Worm (Caenorhabditis elegans): ENCODE results near the gene W03F9.4.

The W03F9.4 gene

DNA sequence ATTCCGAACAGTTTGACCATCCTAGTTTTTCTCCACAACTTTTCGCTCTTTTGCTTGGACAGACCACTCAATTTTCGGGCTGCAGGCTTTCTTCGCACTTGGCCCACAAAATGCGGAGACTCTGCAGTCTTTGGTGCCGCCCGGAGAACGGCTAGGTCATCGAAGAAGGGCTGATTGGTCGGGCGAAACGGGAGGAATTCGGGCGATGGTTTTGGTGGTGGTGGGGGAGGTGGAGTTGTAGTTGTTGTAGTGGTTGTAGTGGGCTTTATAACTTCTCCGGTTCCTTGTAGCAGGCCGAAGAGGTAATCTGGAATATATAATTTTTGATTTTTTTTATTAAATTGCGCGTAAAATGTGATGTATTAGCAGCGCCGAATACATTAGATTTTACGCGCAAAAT lies 13.5 kb downstream of the W03F9.4 start:
- no peak for TF ChIP-seq F37B4.10 (GFP tag; IDR thresholded peaks at IDR 0.05)
- peak; percentile 58; the same call in 1 of the 2 replicates for TF ChIP-seq zfh-2 (GFP tag; conservative IDR thresholded peaks at IDR 0.05)

- TF ChIP-seq zfh-2 (GFP tag; conservative IDR thresholded peaks at IDR 0.05) (peak; percentile 51; the same call in 1 of the 2 replicates), lir-1 (GFP tag; conservative IDR thresholded peaks at IDR 0.05) (no peak)
Observed at ce11 chrV:130186-130585, 21.0 kb downstream of the W03F9.4 start.

DNA sequence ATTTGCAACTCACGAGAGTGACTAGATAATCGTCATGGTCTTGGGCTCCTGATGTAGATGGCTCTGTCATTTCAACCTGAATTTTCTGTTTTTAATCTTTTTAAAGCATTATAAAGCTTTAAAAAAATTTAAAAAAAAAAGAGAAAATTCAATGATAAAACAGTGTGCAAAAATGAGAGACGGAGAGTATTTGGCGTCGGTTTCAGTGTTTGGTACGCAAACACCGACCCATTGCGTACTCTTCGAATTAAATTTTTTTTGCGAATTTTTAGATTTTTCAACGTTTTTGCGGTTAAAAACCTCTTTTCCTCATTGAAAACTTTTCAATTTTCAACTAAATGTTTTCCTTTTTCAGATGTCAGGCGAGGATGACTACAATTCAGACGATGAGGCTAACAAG lies 23.3 kb downstream of the W03F9.4 start, which contains the start of the genes W03F9.2 and sftb-2:
W03F9.2 (minus strand) TSS at position 153 of the 400 bp plus-strand sequence.
sftb-2 (plus strand) TSS at position 356 of the 400 bp plus-strand sequence.
- TF ChIP-seq snpc-1.3 (tag; optimal IDR thresholded peaks at IDR 0.05; ENCODE audit: insufficient read depth) (peak; percentile 1), D2030.7 (GFP tag; IDR thresholded peaks at IDR 0.05) (peak; percentile 47; the same call in 1 of the 2 replicates), hmg-1.2 (GFP tag; IDR thresholded peaks at IDR 0.05) (peak; percentile 93), Y67H2A.10 (GFP tag; conservative IDR thresholded peaks at IDR 0.05) (no peak), lin-40 (tag; optimal IDR thresholded peaks at IDR 0.05) (peak; percentile 19), mel-28 (tag; optimal IDR thresholded peaks at IDR 0.05; ENCODE audit: borderline replicate concordance) (no peak), dpff-1 (tag; optimal IDR thresholded peaks at IDR 0.05) (no peak), madf-6 (GFP tag; IDR thresholded peaks at IDR 0.05) (peak; percentile 46; the same call in 1 of the 2 replicates), mcd-1 (GFP tag; IDR thresholded peaks at IDR 0.05) (peak; percentile 13; the same call in 1 of the 2 replicates), ZK185.1 (tag; optimal IDR thresholded peaks at IDR 0.05; ENCODE audit: poor library complexity, severe bottlenecking) (no peak)

DNA sequence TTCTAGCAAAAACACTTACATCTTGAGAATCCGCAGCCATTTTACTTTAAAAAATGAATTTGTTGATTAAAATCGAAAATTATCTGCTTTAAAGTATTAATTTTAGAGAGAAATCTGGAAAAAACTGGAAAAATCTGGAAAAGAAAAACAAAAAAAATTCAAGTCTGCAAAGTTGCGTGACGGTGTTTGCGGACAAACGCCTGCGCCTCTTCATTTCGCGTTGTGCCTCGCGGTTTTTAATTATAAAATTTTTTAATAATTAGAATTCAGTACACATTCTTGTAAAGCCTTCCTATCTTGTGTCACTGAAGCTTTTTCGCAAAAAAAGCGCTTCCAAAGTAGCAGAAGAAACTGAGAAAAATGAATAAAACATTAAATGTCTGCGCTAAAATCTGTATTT lies 24.6 kb downstream of the W03F9.4 start, which contains the start of gene W03F9.1:
W03F9.1 (minus strand) TSS at position 109 of the 400 bp plus-strand sequence.
- TF ChIP-seq tbx-9 (tag; optimal IDR thresholded peaks at IDR 0.05; ENCODE audit: borderline replicate concordance): no peak
- no peak for TF ChIP-seq Y67H2A.10 (GFP tag; conservative IDR thresholded peaks at IDR 0.05)
- TF ChIP-seq hlh-12 (tag; optimal IDR thresholded peaks at IDR 0.05): no peak
- no peak for TF ChIP-seq T26A5.8 (tag; optimal IDR thresholded peaks at IDR 0.05)
- no peak for TF ChIP-seq mxl-1 (tag; optimal IDR thresholded peaks at IDR 0.05)
- TF ChIP-seq dpff-1 (tag; optimal IDR thresholded peaks at IDR 0.05): no peak
- no peak for TF ChIP-seq gei-17 (GFP tag; optimal IDR thresholded peaks at IDR 0.05)
- TF ChIP-seq B0019.2 (GFP tag; conservative IDR thresholded peaks at IDR 0.05): 0 out of 2 replicates have a peak, but pooled peaks have one; percentile 18
- TF ChIP-seq hmg-1.2 (GFP tag; IDR thresholded peaks at IDR 0.05): peak; percentile 100
- no peak for TF ChIP-seq ets-4 (GFP tag; optimal IDR thresholded peaks at IDR 0.05)
- no peak for TF ChIP-seq C17E4.6 (GFP tag; IDR thresholded peaks at IDR 0.05)
- TF ChIP-seq fkh-3 (tag; optimal IDR thresholded peaks at IDR 0.05): no peak
- TF ChIP-seq Y79H2A.3 (GFP tag; conservative IDR thresholded peaks at IDR 0.05): no peak
- peak; percentile 86 for TF ChIP-seq dox-1 (GFP tag; IDR thresholded peaks at IDR 0.05)
- TF ChIP-seq lin-40 (tag; optimal IDR thresholded peaks at IDR 0.05): peak; percentile 76
- TF ChIP-seq let-607 (tag; optimal IDR thresholded peaks at IDR 0.05): peak in 1 of 2 experiments; percentile 57
- peak in 1 of 3 experiments; percentile 52 for TF ChIP-seq lin-35 (GFP tag; optimal IDR thresholded peaks at IDR 0.05)
- no peak for TF ChIP-seq ztf-3 (GFP tag; optimal IDR thresholded peaks at IDR 0.05)
- TF ChIP-seq efl-1 (GFP tag; optimal IDR thresholded peaks at IDR 0.05): peak; percentile 42
- TF ChIP-seq B0035.1 (tag; optimal IDR thresholded peaks at IDR 0.05): no peak
- no peak for TF ChIP-seq F10E7.11 (tag; optimal IDR thresholded peaks at IDR 0.05)
- peak; percentile 59 for TF ChIP-seq attf-3 (GFP tag; conservative IDR thresholded peaks at IDR 0.05)
- no peak for TF ChIP-seq chd-7 (tag; optimal IDR thresholded peaks at IDR 0.05)
- TF ChIP-seq ceh-91 (GFP tag; IDR thresholded peaks at IDR 0.05): 0 out of 2 replicates have a peak, but pooled peaks have one; percentile 13
- TF ChIP-seq zim-3 (tag; optimal IDR thresholded peaks at IDR 0.05): no peak
- no peak for TF ChIP-seq ama-1 (optimal IDR thresholded peaks at IDR 0.05)
- TF ChIP-seq ama-1 (GFP tag; optimal IDR thresholded peaks at IDR 0.05): no peak
- peak; percentile 66 for TF ChIP-seq madf-6 (GFP tag; IDR thresholded peaks at IDR 0.05)
- peak; percentile 57 for TF ChIP-seq attf-5 (GFP tag; optimal IDR thresholded peaks at IDR 0.05)
- TF ChIP-seq lsl-1 (GFP tag; optimal IDR thresholded peaks at IDR 0.05): peak; percentile 68
- TF ChIP-seq egl-44 (GFP tag; IDR thresholded peaks at IDR 0.05): no peak
- TF ChIP-seq pbrm-1 (GFP tag; IDR thresholded peaks at IDR 0.05): peak; percentile 35; the same call in 1 of the 2 replicates
- TF ChIP-seq athp-1 (tag; optimal IDR thresholded peaks at IDR 0.05): no peak
- no peak for TF ChIP-seq pha-4 (tag; optimal IDR thresholded peaks at IDR 0.05)
